Worm (Caenorhabditis elegans): ENCODE measurements around the gene T24H10.5.

ce11 chrII:9083093-9083492 is 17.8 kb upstream of the T24H10.5 start, which contains the start of gene sysm-1:
- TF ChIP-seq ztf-11 (tag; optimal IDR thresholded peaks at IDR 0.05) (no peak), elt-1 (tag; optimal IDR thresholded peaks at IDR 0.05; ENCODE audit: borderline replicate concordance, insufficient read depth) (no peak), sptf-1 (tag; optimal IDR thresholded peaks at IDR 0.05) (no peak), ces-1 (GFP tag; optimal IDR thresholded peaks at IDR 0.05) (no peak), snpc-4 (tag; optimal IDR thresholded peaks at IDR 0.05) (no peak), lsy-2 (tag; optimal IDR thresholded peaks at IDR 0.05) (no peak), elt-3 (tag; optimal IDR thresholded peaks at IDR 0.05) (no peak), lin-13 (tag; optimal IDR thresholded peaks at IDR 0.05) (no peak)
